Worm (Caenorhabditis elegans): ENCODE data around the gene W09D6.5.

Gene W09D6.5

ce11 chrIII:11090112-11090648, 1.9 kb downstream of the W09D6.5 start (continued):
- TF ChIP-seq aha-1 (tag): peak; percentile 63
- no peak for TF ChIP-seq lin-1 (GFP tag; IDR thresholded peaks at IDR 0.05)
- no peak for TF ChIP-seq daf-8 (GFP tag; IDR thresholded peaks at IDR 0.05)
- no peak for TF ChIP-seq daf-12 (tag; optimal IDR thresholded peaks at IDR 0.05)
- no peak for TF ChIP-seq R02D3.7 (tag; optimal IDR thresholded peaks at IDR 0.05)
- no peak for TF ChIP-seq F26F4.8 (GFP tag; conservative IDR thresholded peaks at IDR 0.05)
- TF ChIP-seq mdt-29 (GFP tag; IDR thresholded peaks at IDR 0.05): peak; percentile 37; the same call in 1 of the 2 replicates
- TF ChIP-seq T20F7.1 (GFP tag; optimal IDR thresholded peaks at IDR 0.05): no peak
- TF ChIP-seq nhr-237 (tag; optimal IDR thresholded peaks at IDR 0.05): no peak
- TF ChIP-seq egl-43 (GFP tag; IDR thresholded peaks at IDR 0.05): no peak
- TF ChIP-seq F10B5.3 (tag; optimal IDR thresholded peaks at IDR 0.05): no peak
- TF ChIP-seq snpc-4 (tag; optimal IDR thresholded peaks at IDR 0.05): peak; percentile 90
- no peak for TF ChIP-seq attf-4 (tag; optimal IDR thresholded peaks at IDR 0.05)
- TF ChIP-seq hif-1 (tag; optimal IDR thresholded peaks at IDR 0.05): no peak
- TF ChIP-seq zfp-3 (GFP tag; conservative IDR thresholded peaks at IDR 0.05): no peak
- peak; percentile 24; the same call in 1 of the 2 replicates for TF ChIP-seq ctbp-1 (GFP tag; IDR thresholded peaks at IDR 0.05)
- TF ChIP-seq fkh-10 (GFP tag; optimal IDR thresholded peaks at IDR 0.05): no peak
- TF ChIP-seq aly-2 (tag; optimal IDR thresholded peaks at IDR 0.05): no peak
- no peak for TF ChIP-seq lin-29 (GFP tag; IDR thresholded peaks at IDR 0.05)
- TF ChIP-seq mdl-1 (tag; optimal IDR thresholded peaks at IDR 0.05): no peak
- TF ChIP-seq ceh-82 (tag; optimal IDR thresholded peaks at IDR 0.05): no peak
- no peak for TF ChIP-seq F44E2.7 (GFP tag; IDR thresholded peaks at IDR 0.05)
- no peak for TF ChIP-seq spr-3 (GFP tag; optimal IDR thresholded peaks at IDR 0.05)
- no peak for TF ChIP-seq unc-62 (GFP tag; optimal IDR thresholded peaks at IDR 0.05 in 1 of 2)
- TF ChIP-seq unc-62 (tag; optimal IDR thresholded peaks at IDR 0.05): no peak
- TF ChIP-seq zag-1 (tag; optimal IDR thresholded peaks at IDR 0.05): no peak
- no peak; the same call in 1 of the 2 replicates for TF ChIP-seq madf-9 (GFP tag; conservative IDR thresholded peaks at IDR 0.05)
- no peak for TF ChIP-seq zip-2 (tag; optimal IDR thresholded peaks at IDR 0.05)
- TF ChIP-seq Y5F2A.4 (GFP tag; optimal IDR thresholded peaks at IDR 0.05): no peak
- no peak for TF ChIP-seq ces-1 (GFP tag; optimal IDR thresholded peaks at IDR 0.05)
- TF ChIP-seq nhr-6 (tag; optimal IDR thresholded peaks at IDR 0.05): no peak
- no peak for TF ChIP-seq gei-8 (GFP tag; optimal IDR thresholded peaks at IDR 0.05)
- TF ChIP-seq pha-4 (GFP tag; IDR thresholded peaks at IDR 0.05): no peak
- TF ChIP-seq pha-4 (tag; optimal IDR thresholded peaks at IDR 0.05): no peak
- TF ChIP-seq mes-2 (tag; optimal IDR thresholded peaks at IDR 0.05; ENCODE audit: poor library complexity, severe bottlenecking): peak; percentile 77
- TF ChIP-seq nhr-102 (tag; optimal IDR thresholded peaks at IDR 0.05): peak; percentile 56
- TF ChIP-seq cey-2 (tag; optimal IDR thresholded peaks at IDR 0.05; ENCODE audit: borderline replicate concordance, insufficient read depth): no peak
- TF ChIP-seq dpl-1 (GFP tag; optimal IDR thresholded peaks at IDR 0.05): peak; percentile 11
- no peak for TF ChIP-seq ceh-62 (tag; optimal IDR thresholded peaks at IDR 0.05)
- TF ChIP-seq pqm-1 (tag; optimal IDR thresholded peaks at IDR 0.05): no peak
- TF ChIP-seq ceh-28 (tag; optimal IDR thresholded peaks at IDR 0.05): no peak
- peak; percentile 60 for TF ChIP-seq lin-38 (GFP tag; IDR thresholded peaks at IDR 0.05)
- TF ChIP-seq unc-130 (GFP tag; optimal IDR thresholded peaks at IDR 0.05): no peak
- no peak for TF ChIP-seq nhr-41 (GFP tag; IDR thresholded peaks at IDR 0.05)
- TF ChIP-seq nhr-76 (tag; optimal IDR thresholded peaks at IDR 0.05): no peak
- peak; percentile 13 for TF ChIP-seq mxl-3 (GFP tag; optimal IDR thresholded peaks at IDR 0.05)
- no peak for TF ChIP-seq tag-97 (GFP tag; IDR thresholded peaks at IDR 0.05)
- TF ChIP-seq nhr-25 (tag; optimal IDR thresholded peaks at IDR 0.05; ENCODE audit: borderline replicate concordance, insufficient read depth): peak; percentile 65
- no peak for TF ChIP-seq hlh-11 (tag; optimal IDR thresholded peaks at IDR 0.05)
- no peak for TF ChIP-seq Y105C5A.15 (GFP tag; IDR thresholded peaks at IDR 0.05)
- TF ChIP-seq F49E8.2 (tag; optimal IDR thresholded peaks at IDR 0.05; ENCODE audit: borderline replicate concordance): peak; percentile 43
- peak; percentile 99 for TF ChIP-seq ama-1 (optimal IDR thresholded peaks at IDR 0.05)

Measured in whole organism, L4 larva.